Fruit fly (Drosophila melanogaster) Kc167 (cell line): ENCODE results near the gene MED4.

Experiments used
- Myc ChIP-seq: fragments of >200 bp; optimal IDR thresholded peaks from 2 replicates; lab custom pipeline; 2017; ENCODE audit warnings: missing external identifiers
- h ChIP-seq: fragments of >200 bp; optimal IDR thresholded peaks from 3 replicates; lab custom pipeline; 2018; ENCODE audit warnings: missing external identifiers
- insv ChIP-seq: fragments of >200 bp; optimal IDR thresholded peaks from 3 replicates; lab custom pipeline; 2018; ENCODE audit warnings: missing external identifiers
- psq ChIP-seq: fragments of >200 bp; optimal IDR thresholded peaks from 2 replicates; lab custom pipeline; 2017; ENCODE audit warnings: missing external identifiers
- ttk ChIP-seq: sonication (Bioruptor generic); optimal IDR thresholded peaks from 2 replicates; lab custom pipeline; 2017; ENCODE audit warnings: missing external identifiers

- TF ChIP-seq psq (lab: Kevin White, UChicago) (no peak), insv (lab: Kevin White, UChicago) (no peak), h (no peak), ttk (lab: Kevin White, UChicago) (no peak), Myc (lab: Kevin White, UChicago) (no peak)
Measured at dm6 chr3L:7258267-7258666, 7.9 kb upstream of the MED4 start.
